Fruit fly (Drosophila melanogaster) whole organism, embryonic: ENCODE data around the gene CG43295.

Source experiments
- CG13296 ChIP-seq: fragments of 200-800 bp; sonication (Bioruptor generic); optimal IDR thresholded peaks from 3 replicates; lab custom pipeline; 2018; ENCODE audit warnings: missing biosample characterization, mild to moderate bottlenecking, missing genetic modification characterization
- CG14441 ChIP-seq: fragments of 200-800 bp; sonication (Bioruptor generic); IDR thresholded peaks from 2 replicates; pipeline ENCODE4 v1.3.6; 2022; ENCODE audit warnings: missing biosample characterization, missing genetic modification characterization
- CG1603 ChIP-seq: fragments of 200-800 bp; sonication (Bioruptor generic); optimal IDR thresholded peaks from 2 replicates; lab custom pipeline; 2019; ENCODE audit warnings: missing biosample characterization, mild to moderate bottlenecking, missing genetic modification characterization, moderate library complexity
- CG16779 ChIP-seq: fragments of 200-800 bp; sonication (Bioruptor generic); IDR thresholded peaks from 2 replicates; pipeline ENCODE4 v1.3.6; 2022; ENCODE audit warnings: missing biosample characterization, missing genetic modification characterization
- CG17186 ChIP-seq: fragments of 200-800 bp; sonication (Bioruptor generic); optimal IDR thresholded peaks from 3 replicates; lab custom pipeline; 2017; ENCODE audit warnings: missing biosample characterization, missing genetic modification reagents, missing genetic modification characterization
- CG18011 ChIP-seq: fragments of 200-800 bp; sonication (Bioruptor generic); optimal IDR thresholded peaks from 2 replicates; lab custom pipeline; 2017; ENCODE audit warnings: missing biosample characterization, missing genetic modification characterization, mild to moderate bottlenecking, moderate library complexity, missing genotype
- CG34224 ChIP-seq: fragments of 200-800 bp; sonication (Bioruptor generic); IDR thresholded peaks from 3 replicates; pipeline ENCODE4 v1.3.6; 2022; ENCODE audit warnings: missing biosample characterization, missing genetic modification characterization; ENCODE audit not compliant: partially characterized antibody
- CG34422 ChIP-seq: fragments of 200-800 bp; sonication (Bioruptor generic); IDR thresholded peaks from 3 replicates; pipeline ENCODE4 v1.3.6; 2022; ENCODE audit warnings: missing biosample characterization, missing genetic modification characterization
- CG3995 ChIP-seq: fragments of 200-800 bp; sonication (Bioruptor generic); optimal IDR thresholded peaks from 3 replicates; lab custom pipeline; 2016; ENCODE audit warnings: missing biosample characterization, missing genetic modification characterization
- CG4617 ChIP-seq: fragments of 200-800 bp; sonication (Bioruptor generic); optimal IDR thresholded peaks from 3 replicates; lab custom pipeline; 2016; ENCODE audit warnings: missing biosample characterization, missing genetic modification characterization, borderline replicate concordance
- Camta ChIP-seq: fragments of 200-800 bp; sonication (Bioruptor generic); optimal IDR thresholded peaks from 2 replicates; lab custom pipeline; 2016; ENCODE audit warnings: missing biosample characterization, missing genetic modification characterization
- Dll ChIP-seq: fragments of 200-800 bp; sonication (Bioruptor generic); IDR thresholded peaks from 4 replicates; pipeline ENCODE4 v1.3.6; 2022; ENCODE audit warnings: missing biosample characterization, missing genetic modification characterization; ENCODE audit not compliant: partially characterized antibody
- Doc2 ChIP-seq: fragments of 200-800 bp; sonication (Bioruptor generic); IDR thresholded peaks from 2 replicates; pipeline ENCODE4 v1.3.6; 2022; ENCODE audit warnings: missing biosample characterization, missing genetic modification characterization
- Drgx ChIP-seq: fragments of 200-800 bp; sonication (Bioruptor generic); IDR thresholded peaks from 2 replicates; pipeline ENCODE4 v1.3.6; 2022; ENCODE audit warnings: missing biosample characterization, missing genetic modification characterization
- Ets65A ChIP-seq: fragments of 200-800 bp; sonication (Bioruptor generic); peaks from one replicate; lab custom pipeline; 2016; ENCODE audit warnings: missing biosample characterization, missing genetic modification characterization
- H15 ChIP-seq: fragments of 200-800 bp; sonication (Bioruptor generic); IDR thresholded peaks from 3 replicates; pipeline ENCODE4 v1.3.6; 2022; ENCODE audit warnings: missing biosample characterization, missing genetic modification characterization
- H2.0 ChIP-seq: fragments of 200-800 bp; sonication (Bioruptor generic); IDR thresholded peaks from 2 replicates; pipeline ENCODE4 v1.3.6; 2022; ENCODE audit warnings: missing biosample characterization, missing genetic modification characterization
- HmgD ChIP-seq: fragments of 200-800 bp; sonication (Bioruptor generic); optimal IDR thresholded peaks from 3 replicates; lab custom pipeline; 2016; ENCODE audit warnings: missing biosample characterization, missing genetic modification characterization
- Hr78 ChIP-seq, 2 experiments: fragments of 200-800 bp in 1 of 2; fragments of >200 bp in 1 of 2; sonication (Bioruptor generic) in 1 of 2; optimal IDR thresholded peaks; 2 replicates each; lab custom pipeline; 2017 to 2019; ENCODE audit warnings: missing biosample characterization in 2 of 2, missing genetic modification characterization in 2 of 2, mild to moderate bottlenecking in 1 of 2, moderate library complexity in 1 of 2
- MBD-R2 ChIP-seq: fragments of 200-800 bp; sonication (Bioruptor generic); IDR thresholded peaks from 2 replicates; pipeline ENCODE4 v1.3.6; 2022; ENCODE audit warnings: missing biosample characterization, missing genetic modification characterization
- MESR4 ChIP-seq: fragments of 200-800 bp; sonication (Bioruptor generic); optimal IDR thresholded peaks from 2 replicates; lab custom pipeline; 2018; ENCODE audit warnings: missing biosample characterization, mild to moderate bottlenecking, missing genetic modification characterization, moderate library complexity
- Med ChIP-seq: fragments of 200-800 bp; sonication (Bioruptor generic); peaks from one replicate; lab custom pipeline; 2016; ENCODE audit warnings: missing biosample characterization, missing genetic modification characterization, mild to moderate bottlenecking, inconsistent platforms, moderate library complexity
- Oli ChIP-seq: fragments of 200-800 bp; sonication (Bioruptor generic); optimal IDR thresholded peaks from 2 replicates; lab custom pipeline; 2018; ENCODE audit warnings: missing biosample characterization, mild to moderate bottlenecking, missing genetic modification characterization, moderate library complexity
- Rfx ChIP-seq: fragments of 200-800 bp; sonication (Bioruptor generic); IDR thresholded peaks from 2 replicates; pipeline ENCODE4 v1.3.6; 2022; ENCODE audit warnings: missing biosample characterization, missing genetic modification characterization
- Rx ChIP-seq: fragments of 200-800 bp; sonication (Bioruptor generic); IDR thresholded peaks from 2 replicates; pipeline ENCODE4 v1.3.6; 2022; ENCODE audit warnings: missing biosample characterization, missing genetic modification characterization
- abd-A ChIP-seq: fragments of 200-800 bp; sonication (Bioruptor generic); optimal IDR thresholded peaks from 3 replicates; lab custom pipeline; 2019; ENCODE audit warnings: missing biosample characterization, mild to moderate bottlenecking, missing genetic modification characterization, moderate library complexity
- caup ChIP-seq: fragments of 200-800 bp; sonication (Bioruptor generic); optimal IDR thresholded peaks from 3 replicates; lab custom pipeline; 2017; ENCODE audit warnings: missing biosample characterization, mild to moderate bottlenecking, missing genetic modification characterization, moderate library complexity; ENCODE audit not compliant: severe bottlenecking
- cg ChIP-seq: fragments of 200-800 bp; sonication (Bioruptor generic); optimal IDR thresholded peaks from 3 replicates; lab custom pipeline; 2019; ENCODE audit warnings: missing biosample characterization, mild to moderate bottlenecking, missing genetic modification characterization, moderate library complexity
- chinmo ChIP-seq: fragments of 200-800 bp; sonication (Bioruptor generic); IDR thresholded peaks from 4 replicates; pipeline ENCODE4 v1.3.6; 2022; ENCODE audit warnings: missing biosample characterization, missing genetic modification characterization; ENCODE audit not compliant: partially characterized antibody
- crc ChIP-seq: fragments of 200-800 bp; sonication (Bioruptor generic); optimal IDR thresholded peaks from 2 replicates; lab custom pipeline; 2016; ENCODE audit warnings: missing biosample characterization, missing genetic modification characterization
- dati ChIP-seq: fragments of 200-800 bp; sonication (Bioruptor generic); IDR thresholded peaks from 2 replicates; pipeline ENCODE4 v1.3.6; 2022; ENCODE audit warnings: missing biosample characterization, missing genetic modification characterization
- esg ChIP-seq: fragments of 200-800 bp; sonication (Bioruptor generic); conservative IDR thresholded peaks from 2 replicates; pipeline ENCODE4 v1.3.6; 2022; ENCODE audit warnings: missing biosample characterization, missing genetic modification characterization
- exex ChIP-seq: fragments of 200-800 bp; sonication (Bioruptor generic); optimal IDR thresholded peaks from 4 replicates; lab custom pipeline; 2018; ENCODE audit warnings: missing biosample characterization, mild to moderate bottlenecking, missing genetic modification characterization, moderate library complexity
- fd102C ChIP-seq: fragments of 200-800 bp; sonication (Bioruptor generic); optimal IDR thresholded peaks from 2 replicates; lab custom pipeline; 2018; ENCODE audit warnings: missing biosample characterization, mild to moderate bottlenecking, missing genetic modification characterization, moderate library complexity
- fru ChIP-seq: fragments of >200 bp; optimal IDR thresholded peaks from 2 replicates; lab custom pipeline; 2017
- grn ChIP-seq: fragments of 200-800 bp; sonication (Bioruptor generic); optimal IDR thresholded peaks from 3 replicates; lab custom pipeline; 2017; ENCODE audit warnings: missing biosample characterization, missing genetic modification characterization
- jing ChIP-seq: fragments of 200-800 bp; sonication (Bioruptor generic); optimal IDR thresholded peaks from 2 replicates; lab custom pipeline; 2018; ENCODE audit warnings: missing biosample characterization, mild to moderate bottlenecking, missing genetic modification characterization
- lab ChIP-seq: fragments of 200-800 bp; sonication (Bioruptor generic); optimal IDR thresholded peaks from 3 replicates; lab custom pipeline; 2017; ENCODE audit warnings: missing biosample characterization, missing genetic modification characterization, mild to moderate bottlenecking, moderate library complexity, missing genetic modification reagents
- nom ChIP-seq: fragments of 200-800 bp; sonication (Bioruptor generic); optimal IDR thresholded peaks from 2 replicates; lab custom pipeline; 2017; ENCODE audit warnings: missing biosample characterization, missing genetic modification characterization, mild to moderate bottlenecking, moderate library complexity, missing genetic modification reagents
- pho ChIP-seq: fragments of 200-800 bp; sonication (Bioruptor generic); optimal IDR thresholded peaks from 2 replicates; lab custom pipeline; 2016; ENCODE audit warnings: missing biosample characterization, missing genetic modification characterization
- sd ChIP-seq: fragments of 200-800 bp; sonication (Bioruptor generic); optimal IDR thresholded peaks from 3 replicates; lab custom pipeline; 2018; ENCODE audit warnings: missing biosample characterization, mild to moderate bottlenecking, missing genetic modification characterization, moderate library complexity
- stc ChIP-seq: fragments of 200-800 bp; sonication (Bioruptor generic); IDR thresholded peaks from 2 replicates; pipeline ENCODE4 v1.3.6; 2022; ENCODE audit warnings: missing biosample characterization, missing genetic modification characterization
- sug ChIP-seq: fragments of 200-800 bp; optimal IDR thresholded peaks from 2 replicates; lab custom pipeline; 2019; ENCODE audit warnings: missing biosample characterization, mild to moderate bottlenecking, missing genetic modification characterization, moderate library complexity
- yki ChIP-seq: fragments of >200 bp; optimal IDR thresholded peaks from 3 replicates; lab custom pipeline; 2018
- zfh1 ChIP-seq: fragments of 200-800 bp; sonication (Bioruptor generic); IDR thresholded peaks from 3 replicates; pipeline ENCODE4 v1.3.6; 2022; ENCODE audit warnings: missing biosample characterization, missing genetic modification characterization

CG43295 gene

DNA sequence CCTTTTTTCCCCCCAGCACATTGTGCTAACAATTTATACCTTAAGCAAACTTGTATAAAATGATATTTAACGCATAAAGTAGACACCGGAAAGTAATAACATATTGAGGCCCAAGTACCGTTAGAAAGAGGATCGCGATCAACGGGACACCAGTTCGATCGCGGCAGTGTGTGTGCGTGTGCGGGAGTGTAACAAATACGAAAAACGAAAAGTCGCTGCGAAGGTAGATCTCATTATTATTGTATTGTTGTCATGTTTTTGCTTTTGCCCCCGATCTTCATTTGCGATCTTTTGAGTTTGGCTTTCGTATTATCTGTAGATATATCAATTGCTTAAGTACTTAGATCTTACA is 26.4 kb downstream of the CG43295 start:
- TF ChIP-seq esg (GFP tag; lab: Robert Waterston, UW) (no peak), nom (GFP tag; lab: Kevin White, UChicago) (peak; percentile 9), stc (GFP tag; lab: Robert Waterston, UW) (0 out of 2 replicates have a peak, but pooled peaks have one; percentile 1), pho (GFP tag; lab: Kevin White, UChicago) (no peak), zfh1 (GFP tag; lab: Robert Waterston, UW) (0 out of 3 replicates have a peak, but pooled peaks have one; percentile 8), dati (GFP tag; lab: Robert Waterston, UW) (0 out of 2 replicates have a peak, but pooled peaks have one; percentile 5), H15 (0 out of 3 replicates have a peak, but pooled peaks have one; percentile 31), crc (no peak), cg (GFP tag; lab: Kevin White, UChicago) (peak; percentile 57), abd-A (no peak), Dll (GFP tag; lab: Robert Waterston, UW) (0 out of 4 replicates have a peak, but pooled peaks have one; percentile 8), fd102C (no peak), CG34224 (GFP tag; lab: Robert Waterston, UW) (peak; percentile 25; the same call in 1 of the 3 replicates), H2.0 (GFP tag; lab: Robert Waterston, UW) (0 out of 2 replicates have a peak, but pooled peaks have one; percentile 3), Rx (GFP tag; lab: Robert Waterston, UW) (0 out of 2 replicates have a peak, but pooled peaks have one; percentile 3), CG1603 (tag; lab: Kevin White, UChicago) (peak; percentile 44), CG17186 (GFP tag; lab: Kevin White, UChicago) (peak; percentile 46), MBD-R2 (peak; percentile 9), CG13296 (GFP tag; lab: Kevin White, UChicago) (no peak), CG4617 (GFP tag; lab: Kevin White, UChicago) (peak; percentile 44), MESR4 (GFP tag; lab: Kevin White, UChicago) (peak; percentile 60), fru (no peak), CG34422 (GFP tag; lab: Robert Waterston, UW) (peak; percentile 3; the same call in 1 of the 3 replicates), Drgx (GFP tag; lab: Robert Waterston, UW) (0 out of 2 replicates have a peak, but pooled peaks have one; percentile 29)

DNA sequence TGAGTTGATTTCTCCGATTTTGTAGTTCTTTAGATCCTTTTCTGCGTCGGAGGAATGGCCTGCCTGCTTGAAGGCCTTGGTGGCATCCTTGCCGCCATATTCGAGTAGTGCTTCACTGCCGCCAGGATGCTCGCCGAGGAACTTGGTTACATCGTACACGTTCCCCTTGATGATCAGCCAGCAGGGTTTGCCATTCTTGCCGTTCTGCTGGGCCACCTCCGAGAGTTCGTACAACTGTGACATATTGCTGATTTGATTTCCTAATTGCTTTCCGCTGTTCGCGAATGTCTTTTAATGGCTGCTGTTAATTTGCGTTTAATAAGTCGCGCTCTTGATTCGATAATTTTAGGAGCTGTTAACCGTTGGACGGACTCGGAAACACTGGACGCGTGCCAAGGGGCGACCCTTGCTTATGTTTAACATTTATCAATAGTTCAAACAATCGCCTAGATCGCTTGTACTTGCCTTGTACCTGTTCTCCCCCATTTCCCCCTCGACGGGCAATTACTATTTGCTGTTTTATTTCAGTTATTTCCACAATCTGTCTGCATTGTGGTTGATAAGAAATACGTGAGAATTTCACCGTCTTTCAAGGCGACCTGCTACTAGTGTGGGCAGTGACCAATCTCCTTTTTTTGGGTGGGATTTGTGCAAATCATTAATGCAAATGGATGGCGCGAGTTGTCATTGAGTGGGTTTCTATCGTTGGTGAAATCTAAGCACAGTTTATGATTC is 31.3 kb downstream of the CG43295 start:
- TF ChIP-seq sug (tag; lab: Kevin White, UChicago) = peak; percentile 74
- no peak for TF ChIP-seq CG18011 (GFP tag; lab: Kevin White, UChicago)
- TF ChIP-seq caup (GFP tag; lab: Kevin White, UChicago) = peak; percentile 31
- TF ChIP-seq sd (tag; lab: Kevin White, UChicago) = peak; percentile 69
- peak; percentile 85 for TF ChIP-seq exex (tag; lab: Kevin White, UChicago)
- TF ChIP-seq Ets65A (GFP tag; lab: Kevin White, UChicago) = peak; percentile 88
- no peak for TF ChIP-seq yki (lab: Kevin White, UChicago)
- peak in 1 of 2 experiments; percentile 6 for TF ChIP-seq Hr78 (GFP tag; optimal IDR thresholded peaks at IDR 0.05; lab: Kevin White, UChicago)
- no peak for TF ChIP-seq jing (GFP tag; lab: Kevin White, UChicago)
- no peak for TF ChIP-seq Rfx (GFP tag; lab: Robert Waterston, UW)
- TF ChIP-seq CG16779 = no peak
- no peak for TF ChIP-seq Doc2 (GFP tag; lab: Robert Waterston, UW)
- 0 out of 2 replicates have a peak, but pooled peaks have one; percentile 9 for TF ChIP-seq CG14441
- TF ChIP-seq CG3995 (GFP tag; lab: Kevin White, UChicago) = peak; percentile 9
- no peak for TF ChIP-seq Camta
- TF ChIP-seq Med (GFP tag; lab: Kevin White, UChicago) = peak; percentile 77
- 0 out of 4 replicates have a peak, but pooled peaks have one; percentile 48 for TF ChIP-seq chinmo (GFP tag; lab: Robert Waterston, UW)
- no peak for TF ChIP-seq Oli (tag; lab: Kevin White, UChicago)
- peak; percentile 33 for TF ChIP-seq grn
- no peak for TF ChIP-seq HmgD
- TF ChIP-seq lab (GFP tag; lab: Kevin White, UChicago) = peak; percentile 23
